Worm (Caenorhabditis elegans) whole organism, young adult: Measurements from ENCODE around the gene C44B11.6.
A peak's percentile ranks its signal among the peaks of the same experiment; 100 is the strongest.

Experiments used
- B0019.2 ChIP-seq: fragments of 200-800 bp; sonication (Bioruptor generic); conservative IDR thresholded peaks from 2 replicates; pipeline ENCODE4 v1.3.6; 2022; ENCODE audit warnings: missing genetic modification reagents, missing genetic modification characterization, missing compliant biosample characterization
- B0336.3 ChIP-seq: fragments of 200-800 bp; sonication (Bioruptor generic); IDR thresholded peaks from 2 replicates; pipeline ENCODE4 v1.3.6; 2022; ENCODE audit warnings: missing genetic modification characterization, missing compliant biosample characterization
- F22D6.2 ChIP-seq: sonication (generic microtip); optimal IDR thresholded peaks from 2 replicates; lab custom pipeline; 2016; ENCODE audit warnings: mild to moderate bottlenecking, missing genetic modification characterization, missing compliant biosample characterization
- F49E8.2 ChIP-seq: sonication (generic microtip); optimal IDR thresholded peaks from 3 replicates; lab custom pipeline; 2017; ENCODE audit warnings: missing genetic modification characterization, mild to moderate bottlenecking, missing compliant biosample characterization, antibody characterized with exemption, moderate library complexity; ENCODE audit not compliant: insufficient read depth
- F55B11.4 ChIP-seq: sonication (generic microtip); optimal IDR thresholded peaks from 2 replicates; lab custom pipeline; 2016; ENCODE audit warnings: missing compliant biosample characterization, missing genetic modification characterization, borderline replicate concordance; ENCODE audit not compliant: insufficient read depth
- T26A5.8 ChIP-seq: sonication (generic microtip); optimal IDR thresholded peaks from 2 replicates; lab custom pipeline; 2016; ENCODE audit warnings: missing genetic modification characterization, missing compliant biosample characterization
- Y53G8AR.9 ChIP-seq: fragments of 200-800 bp; sonication (Bioruptor generic); conservative IDR thresholded peaks from 2 replicates; pipeline ENCODE4 v1.3.6; 2022; ENCODE audit warnings: missing genetic modification reagents, missing genetic modification characterization, missing compliant biosample characterization
- aptf-3 ChIP-seq: fragments of 200-800 bp; sonication (Bioruptor generic); IDR thresholded peaks from 2 replicates; pipeline ENCODE4 v1.3.6; 2022; ENCODE audit warnings: missing genetic modification characterization, missing compliant biosample characterization
- attf-3 ChIP-seq: fragments of 200-800 bp; sonication (Bioruptor generic); conservative IDR thresholded peaks from 2 replicates; pipeline ENCODE4 v1.3.6; 2022; ENCODE audit warnings: missing genetic modification reagents, missing genetic modification characterization, missing compliant biosample characterization
- ccch-3 ChIP-seq: fragments of 200-800 bp; sonication (Bioruptor generic); optimal IDR thresholded peaks from 2 replicates; lab custom pipeline; 2018; ENCODE audit warnings: mild to moderate bottlenecking, missing genetic modification characterization, missing compliant biosample characterization
- cebp-1 ChIP-seq, 2 experiments: fragments of 200-800 bp in 1 of 2; sonication (Bioruptor generic) in 1 of 2; sonication (generic microtip) in 1 of 2; IDR thresholded peaks in 1 of 2; optimal IDR thresholded peaks in 1 of 2; 2 replicates each; pipeline versions ENCODE4 v1.3.6 to Lab custom; 2017 to 2022; ENCODE audit warnings: missing compliant biosample characterization in 2 of 2, missing genetic modification characterization in 2 of 2, mild to moderate bottlenecking in 1 of 2, missing genetic modification reagents in 1 of 2, moderate library complexity in 1 of 2
- cebp-2 ChIP-seq: fragments of 200-800 bp; sonication (Bioruptor generic); IDR thresholded peaks from 2 replicates; pipeline ENCODE4 v1.3.6; 2022; ENCODE audit warnings: missing genetic modification characterization, missing compliant biosample characterization
- ceh-100 ChIP-seq: fragments of 200-800 bp; sonication (Bioruptor generic); IDR thresholded peaks from 2 replicates; pipeline ENCODE4 v1.3.6; 2022; ENCODE audit warnings: missing genetic modification reagents, missing genetic modification characterization, missing compliant biosample characterization
- ceh-91 ChIP-seq: fragments of 200-800 bp; sonication (Bioruptor generic); IDR thresholded peaks from 2 replicates; pipeline ENCODE4 v1.3.6; 2022; ENCODE audit warnings: missing genetic modification reagents, missing genetic modification characterization, missing compliant biosample characterization
- dox-1 ChIP-seq: fragments of 200-800 bp; sonication (Bioruptor generic); IDR thresholded peaks from 2 replicates; pipeline ENCODE4 v1.3.6; 2022; ENCODE audit warnings: missing genetic modification reagents, missing genetic modification characterization, missing compliant biosample characterization
- egl-44 ChIP-seq: fragments of 200-800 bp; sonication (Bioruptor generic); IDR thresholded peaks from 2 replicates; pipeline ENCODE4 v1.3.6; 2022; ENCODE audit warnings: missing genetic modification reagents, missing genetic modification characterization, missing compliant biosample characterization
- egrh-3 ChIP-seq: fragments of 200-800 bp; sonication (Bioruptor generic); IDR thresholded peaks from 2 replicates; pipeline ENCODE4 v1.3.6; 2022; ENCODE audit warnings: missing genetic modification reagents, missing genetic modification characterization, missing compliant biosample characterization
- ets-4 ChIP-seq: fragments of 200-800 bp; sonication (Bioruptor generic); optimal IDR thresholded peaks from 2 replicates; lab custom pipeline; 2018; ENCODE audit warnings: mild to moderate bottlenecking, missing genetic modification characterization, missing compliant biosample characterization
- him-1 ChIP-seq: sonication (generic microtip); optimal IDR thresholded peaks from 2 replicates; lab custom pipeline; 2016; ENCODE audit warnings: missing genotype, missing genetic modification reagents, missing genetic modification characterization, missing compliant biosample characterization
- hlh-12 ChIP-seq: sonication (generic microtip); optimal IDR thresholded peaks from 2 replicates; lab custom pipeline; 2016; ENCODE audit warnings: missing genetic modification characterization, missing compliant biosample characterization
- hlh-26 ChIP-seq: fragments of 200-800 bp; sonication (Bioruptor generic); conservative IDR thresholded peaks from 2 replicates; pipeline ENCODE4 v1.3.6; 2022; ENCODE audit warnings: missing genetic modification reagents, missing genetic modification characterization, missing compliant biosample characterization
- hmg-1.2 ChIP-seq: fragments of 200-800 bp; sonication (Bioruptor generic); IDR thresholded peaks from 2 replicates; pipeline ENCODE4 v1.3.6; 2022; ENCODE audit warnings: missing genetic modification reagents, missing genetic modification characterization, missing compliant biosample characterization
- hrde-1 ChIP-seq: sonication (generic microtip); optimal IDR thresholded peaks from 2 replicates; lab custom pipeline; 2016; ENCODE audit warnings: missing genetic modification characterization, mild to moderate bottlenecking, missing compliant biosample characterization, moderate library complexity, missing genotype, missing genetic modification reagents, borderline replicate concordance
- lag-1 ChIP-seq: fragments of 200-800 bp; sonication (Bioruptor generic); IDR thresholded peaks from 2 replicates; pipeline ENCODE4 v1.3.6; 2022; ENCODE audit warnings: missing genetic modification reagents, missing genetic modification characterization, missing compliant biosample characterization
- lin-54 ChIP-seq: fragments of 200-800 bp; sonication (Bioruptor generic); optimal IDR thresholded peaks from 2 replicates; lab custom pipeline; 2018; ENCODE audit warnings: mild to moderate bottlenecking, missing genetic modification characterization, missing compliant biosample characterization
- lsy-27 ChIP-seq: sonication (generic microtip); optimal IDR thresholded peaks from 2 replicates; lab custom pipeline; 2017; ENCODE audit warnings: missing genetic modification characterization, mild to moderate bottlenecking, missing compliant biosample characterization, antibody characterized with exemption, missing genotype, borderline replicate concordance; ENCODE audit not compliant: insufficient read depth
- mes-4 ChIP-seq: sonication (generic microtip); optimal IDR thresholded peaks from 2 replicates; lab custom pipeline; 2016; ENCODE audit warnings: missing genotype, missing genetic modification characterization, missing compliant biosample characterization
- nfya-2 ChIP-seq: fragments of 200-800 bp; sonication (Bioruptor generic); IDR thresholded peaks from 2 replicates; pipeline ENCODE4 v1.3.6; 2022; ENCODE audit warnings: missing genetic modification reagents, missing genetic modification characterization, missing compliant biosample characterization
- nhr-80 ChIP-seq: sonication (generic microtip); optimal IDR thresholded peaks from 2 replicates; lab custom pipeline; 2016; ENCODE audit warnings: missing genetic modification characterization, missing compliant biosample characterization
- pha-4 ChIP-seq: fragments of 150-350 bp; sonication (generic microtip); optimal IDR thresholded peaks from 2 replicates; lab custom pipeline; 2014; ENCODE audit warnings: missing biosample characterization, missing genetic modification reagents, missing genetic modification characterization
- rcor-1 ChIP-seq: fragments of 200-800 bp; sonication (Bioruptor generic); IDR thresholded peaks from 2 replicates; pipeline ENCODE4 v1.3.6; 2022; ENCODE audit warnings: missing genetic modification reagents, missing genetic modification characterization, missing compliant biosample characterization
- repo-1 ChIP-seq: sonication (generic microtip); optimal IDR thresholded peaks from 2 replicates; lab custom pipeline; 2017; ENCODE audit warnings: mild to moderate bottlenecking, missing genetic modification characterization, missing compliant biosample characterization
- snpc-3.4 ChIP-seq: sonication (generic microtip); optimal IDR thresholded peaks from 2 replicates; lab custom pipeline; 2017; ENCODE audit warnings: missing genetic modification characterization, mild to moderate bottlenecking, missing compliant biosample characterization, antibody characterized with exemption, moderate library complexity, missing genotype, missing genetic modification reagents
- snpc-4 ChIP-seq, 5 experiments: fragments of 150-350 bp in 1 of 5; sonication (generic microtip) in 4 of 5; optimal IDR thresholded peaks; 2 replicates each; lab custom pipeline; 2014 to 2018; ENCODE audit warnings: missing genetic modification characterization in 5 of 5, missing biosample characterization in 3 of 5, antibody characterized with exemption in 2 of 5, mild to moderate bottlenecking in 2 of 5, missing compliant biosample characterization in 2 of 5, missing genotype in 2 of 5, moderate library complexity in 2 of 5, missing genetic modification reagents in 1 of 5
- tlf-1 ChIP-seq: fragments of 200-800 bp; sonication (Bioruptor generic); optimal IDR thresholded peaks from 2 replicates; lab custom pipeline; 2018; ENCODE audit warnings: mild to moderate bottlenecking, missing genetic modification characterization, missing compliant biosample characterization
- ztf-18 ChIP-seq: sonication (generic microtip); optimal IDR thresholded peaks from 2 replicates; lab custom pipeline; 2016; ENCODE audit warnings: missing genotype, mild to moderate bottlenecking, missing genetic modification characterization, missing compliant biosample characterization
- ztf-3 ChIP-seq: fragments of 200-800 bp; sonication (Bioruptor generic); optimal IDR thresholded peaks from 2 replicates; lab custom pipeline; 2018; ENCODE audit warnings: mild to moderate bottlenecking, missing genetic modification characterization, missing compliant biosample characterization

Gene C44B11.6

DNA sequence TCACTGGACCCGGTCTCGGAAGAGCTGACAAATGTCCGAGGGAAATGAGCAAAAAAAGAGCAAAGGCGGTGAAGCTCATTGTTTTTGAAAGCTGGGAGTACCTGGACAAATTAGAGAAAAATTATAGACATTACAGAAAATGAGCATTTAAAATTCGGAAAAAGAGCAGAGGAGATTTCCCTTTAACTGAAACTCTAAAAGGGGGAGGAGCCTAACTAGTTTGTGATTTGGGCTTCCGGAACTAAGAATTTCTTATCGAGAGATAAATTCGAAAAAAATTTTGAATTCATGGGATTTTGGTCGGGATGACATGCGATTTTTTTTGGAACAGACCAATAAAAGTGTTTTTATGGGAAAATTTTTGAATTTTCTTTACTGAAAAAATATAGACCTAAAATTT lies 9.3 kb upstream of the C44B11.6 start, which contains the start of gene C44B11.4 (continued):
- TF ChIP-seq attf-3 = no peak
- TF ChIP-seq T26A5.8 (tag; lab: Kevin White, UChicago) = no peak
- TF ChIP-seq B0336.3 (GFP tag; lab: Robert Waterston, UW) = no peak
- no peak for TF ChIP-seq aptf-3 (GFP tag; lab: Robert Waterston, UW)

DNA sequence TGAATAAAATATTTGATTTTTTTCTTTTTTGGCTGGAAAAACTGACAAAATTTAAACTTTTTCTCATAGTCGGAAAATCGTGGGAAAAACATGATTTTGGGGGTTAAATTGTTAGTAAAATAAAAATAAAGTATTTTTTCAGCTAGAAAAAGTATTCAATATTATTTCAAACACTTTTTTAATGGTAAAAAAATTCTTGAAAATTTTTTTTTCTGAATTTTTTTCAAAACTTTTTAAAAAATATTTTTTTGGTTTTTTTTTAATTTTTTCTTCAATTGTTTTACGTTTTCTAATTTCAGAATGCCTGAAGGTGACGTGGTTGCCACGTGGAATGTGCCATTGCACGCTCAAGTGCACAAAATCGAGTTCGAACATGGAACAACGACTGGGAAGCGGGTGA lies 2.0 kb downstream of the C44B11.6 start, which contains the start of gene C44B11.1:
Gene C44B11.1 (plus strand): TSS at position 301 of the 400 bp plus-strand sequence.
- TF ChIP-seq Y53G8AR.9 (GFP tag; lab: Robert Waterston, UW) = no peak
- no peak for TF ChIP-seq hlh-12 (tag; lab: Kevin White, UChicago)
- TF ChIP-seq ztf-18 (tag; lab: Kevin White, UChicago) = no peak
- no peak for TF ChIP-seq snpc-4 (GFP tag; optimal IDR thresholded peaks at IDR 0.05; lab: Kevin White, UChicago)
- TF ChIP-seq snpc-4 (tag; optimal IDR thresholded peaks at IDR 0.05; lab: Kevin White, UChicago) = no peak
- TF ChIP-seq hmg-1.2 (GFP tag; lab: Robert Waterston, UW) = no peak
- no peak for TF ChIP-seq nfya-2 (GFP tag; lab: Robert Waterston, UW)
- TF ChIP-seq F49E8.2 (tag; lab: Kevin White, UChicago) = no peak
- no peak for TF ChIP-seq egl-44 (GFP tag; lab: Robert Waterston, UW)
- TF ChIP-seq pha-4 (tag; lab: Kevin White, UChicago) = no peak
- no peak for TF ChIP-seq repo-1 (tag; lab: Kevin White, UChicago)
- no peak for TF ChIP-seq hlh-26 (GFP tag; lab: Robert Waterston, UW)
- TF ChIP-seq ets-4 (GFP tag; lab: Kevin White, UChicago) = no peak
- TF ChIP-seq lin-54 (GFP tag; lab: Kevin White, UChicago) = no peak
- no peak for TF ChIP-seq hrde-1 (tag; lab: Kevin White, UChicago)

DNA sequence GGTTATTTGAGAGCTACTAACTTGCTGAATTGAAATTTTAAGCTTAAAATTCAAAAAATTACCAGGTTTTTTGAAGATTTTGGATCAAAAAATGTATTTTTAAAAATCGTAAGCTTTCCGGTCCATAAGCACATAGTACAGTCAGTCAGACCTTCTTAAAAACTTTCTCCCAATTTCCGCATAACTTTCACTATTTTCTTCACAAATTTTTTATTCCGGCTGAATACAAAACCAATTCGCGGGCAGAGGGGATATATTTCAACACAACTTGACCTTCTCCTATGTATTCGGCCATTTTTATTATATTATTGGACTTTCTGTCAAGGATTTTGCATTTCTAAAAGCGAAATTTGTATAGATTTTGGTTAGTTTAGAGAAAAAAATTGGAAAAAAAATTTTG lies 7.5 kb downstream of the C44B11.6 start:
- TF ChIP-seq nhr-80 (no peak), ceh-100 (no peak), him-1 (tag; lab: Kevin White, UChicago) (no peak), mes-4 (no peak), ztf-18 (tag; lab: Kevin White, UChicago) (no peak), cebp-2 (GFP tag; lab: Robert Waterston, UW) (no peak), B0019.2 (GFP tag; lab: Robert Waterston, UW) (no peak)

DNA sequence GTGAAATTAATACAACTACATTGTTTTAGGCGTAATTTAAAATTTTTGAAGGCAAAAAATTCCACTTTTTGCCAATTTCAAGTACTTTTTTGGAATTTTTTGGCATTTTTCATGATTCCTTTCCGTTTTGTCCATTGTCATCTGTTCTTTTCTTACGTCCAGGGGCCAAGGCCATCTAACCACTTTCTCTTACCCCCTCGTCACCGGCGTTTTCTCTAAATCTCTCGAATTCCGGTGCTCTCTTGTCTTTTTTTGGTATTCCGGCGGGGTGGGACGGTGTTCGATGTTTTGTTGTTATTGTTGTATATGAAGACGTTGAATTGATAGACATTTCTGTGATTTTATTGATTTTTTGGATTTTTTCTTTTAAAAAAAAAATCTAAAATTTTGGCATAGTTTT lies 8.7 kb downstream of the C44B11.6 start:
- TF ChIP-seq ccch-3 = no peak
- peak; percentile 55; the same call in 1 of the 2 replicates for TF ChIP-seq hmg-1.2 (GFP tag; lab: Robert Waterston, UW)

DNA sequence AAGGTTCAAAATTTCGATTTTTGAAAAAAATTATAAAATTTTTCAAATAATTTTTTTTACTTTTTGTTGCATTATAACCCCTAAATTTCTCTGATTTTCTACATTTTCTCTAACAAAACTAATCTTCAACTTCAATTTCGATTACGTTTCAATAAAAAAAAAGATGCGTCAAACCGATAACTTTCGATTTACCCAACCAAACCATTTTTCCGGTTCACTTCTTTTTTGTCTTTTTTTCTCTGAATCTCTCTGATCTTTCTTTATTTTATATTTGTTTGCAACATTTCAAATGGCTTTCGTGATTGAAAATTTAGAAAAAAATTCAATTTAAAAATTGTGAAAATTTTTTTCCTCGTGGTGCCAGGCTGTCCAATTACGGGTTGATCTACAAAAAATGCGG lies 10.5 kb downstream of the C44B11.6 start:
- TF ChIP-seq hlh-12 (tag; lab: Kevin White, UChicago) = no peak
- no peak for TF ChIP-seq ceh-91 (GFP tag; lab: Robert Waterston, UW)
- TF ChIP-seq dox-1 (GFP tag; lab: Robert Waterston, UW) = no peak
- TF ChIP-seq snpc-3.4 (tag; lab: Kevin White, UChicago) = no peak
- no peak for TF ChIP-seq ztf-3 (GFP tag; lab: Kevin White, UChicago)

DNA sequence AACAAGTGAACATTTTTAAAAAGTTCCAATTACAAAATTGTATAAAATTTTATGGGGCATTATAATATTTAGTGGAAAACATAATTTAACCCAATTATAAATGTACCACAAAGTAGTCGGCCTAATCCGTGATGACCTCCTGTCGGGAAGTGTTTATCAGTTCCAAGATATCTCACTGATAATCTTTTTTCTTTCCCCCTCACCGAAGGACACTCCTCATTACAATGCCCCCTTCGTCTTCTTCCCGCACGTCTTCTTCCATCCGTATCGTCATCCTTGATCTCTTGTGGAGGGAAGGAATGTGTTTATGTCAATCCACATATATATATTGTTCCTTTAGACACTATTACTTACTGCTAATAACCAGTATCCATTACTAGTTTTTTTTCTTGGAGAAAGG lies 12.4 kb downstream of the C44B11.6 start, which contains the start of gene R148.5:
Gene R148.5 (plus strand): TSS at position 331 of the 400 bp plus-strand sequence.
- TF ChIP-seq tlf-1 (GFP tag; lab: Kevin White, UChicago) (no peak), attf-3 (no peak), F22D6.2 (no peak), rcor-1 (GFP tag; lab: Robert Waterston, UW) (no peak), nhr-80 (no peak), F55B11.4 (tag; lab: Kevin White, UChicago) (no peak), B0019.2 (GFP tag; lab: Robert Waterston, UW) (no peak), cebp-1 (GFP tag; IDR thresholded peaks at IDR 0.05; lab: Robert Waterston, UW) (no peak), cebp-1 (tag; optimal IDR thresholded peaks at IDR 0.05; lab: Kevin White, UChicago) (no peak), T26A5.8 (tag; lab: Kevin White, UChicago) (no peak), lag-1 (GFP tag; lab: Robert Waterston, UW) (no peak), egrh-3 (GFP tag; lab: Robert Waterston, UW) (no peak), lsy-27 (tag; lab: Kevin White, UChicago) (no peak)
